Worm (Caenorhabditis elegans) whole organism, midembryonic: ENCODE measurements around the gene prdm-14.

Experiments
- T22C8.4 ChIP-seq: fragments of 200-800 bp; sonication (Bioruptor generic); IDR thresholded peaks from 2 replicates; pipeline ENCODE4 v1.3.6; 2022; ENCODE audit warnings: missing genetic modification characterization, missing compliant biosample characterization
- cog-1 ChIP-seq: sonication (generic microtip); optimal IDR thresholded peaks from 2 replicates; lab custom pipeline; 2016; ENCODE audit warnings: missing genetic modification characterization, missing compliant biosample characterization
- flt-1 ChIP-seq: fragments of 200-800 bp; sonication (Bioruptor generic); IDR thresholded peaks from 2 replicates; pipeline ENCODE4 v1.3.6; 2022; ENCODE audit warnings: missing genetic modification characterization, missing compliant biosample characterization
- klf-2 ChIP-seq: fragments of 200-800 bp; sonication (Bioruptor generic); conservative IDR thresholded peaks from 2 replicates; pipeline ENCODE4 v1.3.6; 2022; ENCODE audit warnings: missing genetic modification reagents, missing genetic modification characterization, missing compliant biosample characterization
- med-1 ChIP-seq: sonication (generic microtip); optimal IDR thresholded peaks from 2 replicates; lab custom pipeline; 2017; ENCODE audit warnings: missing genetic modification characterization, mild to moderate bottlenecking, missing compliant biosample characterization, antibody characterized with exemption, missing genetic modification reagents; ENCODE audit not compliant: insufficient read depth
- ref-1 ChIP-seq: fragments of 200-800 bp; sonication (Bioruptor generic); conservative IDR thresholded peaks from 2 replicates; pipeline ENCODE4 v1.3.6; 2022; ENCODE audit warnings: missing genetic modification reagents, missing genetic modification characterization, missing compliant biosample characterization
- tab-1 ChIP-seq: fragments of 200-800 bp; sonication (Bioruptor generic); IDR thresholded peaks from 2 replicates; pipeline ENCODE4 v1.3.6; 2022; ENCODE audit warnings: missing genetic modification characterization, missing compliant biosample characterization
- ztf-23 ChIP-seq: fragments of 200-800 bp; sonication (Bioruptor generic); IDR thresholded peaks from 2 replicates; pipeline ENCODE4 v1.3.6; 2022; ENCODE audit warnings: missing genetic modification reagents, missing genetic modification characterization, missing compliant biosample characterization
- ztf-29 ChIP-seq: fragments of 200-800 bp; sonication (Bioruptor generic); IDR thresholded peaks from 2 replicates; pipeline ENCODE4 v1.3.6; 2022; ENCODE audit warnings: missing genetic modification reagents, missing genetic modification characterization, missing compliant biosample characterization

The prdm-14 gene

ce11 chrX:9045913-9046312 is at the start of gene prdm-14:
Gene prdm-14, plus strand, starts transcription at chrX:9046213.
- no peak for TF ChIP-seq flt-1
- TF ChIP-seq med-1 (GFP tag; lab: Kevin White, UChicago): no peak
- no peak for TF ChIP-seq tab-1 (GFP tag; lab: Robert Waterston, UW)
- TF ChIP-seq ref-1 (GFP tag; lab: Robert Waterston, UW): no peak
- no peak for TF ChIP-seq cog-1 (tag; lab: Kevin White, UChicago)
- no peak for TF ChIP-seq ztf-23 (GFP tag; lab: Robert Waterston, UW)
- TF ChIP-seq klf-2 (GFP tag; lab: Robert Waterston, UW): no peak
- no peak for TF ChIP-seq ztf-29 (GFP tag; lab: Robert Waterston, UW)
- TF ChIP-seq T22C8.4: no peak

DNA sequence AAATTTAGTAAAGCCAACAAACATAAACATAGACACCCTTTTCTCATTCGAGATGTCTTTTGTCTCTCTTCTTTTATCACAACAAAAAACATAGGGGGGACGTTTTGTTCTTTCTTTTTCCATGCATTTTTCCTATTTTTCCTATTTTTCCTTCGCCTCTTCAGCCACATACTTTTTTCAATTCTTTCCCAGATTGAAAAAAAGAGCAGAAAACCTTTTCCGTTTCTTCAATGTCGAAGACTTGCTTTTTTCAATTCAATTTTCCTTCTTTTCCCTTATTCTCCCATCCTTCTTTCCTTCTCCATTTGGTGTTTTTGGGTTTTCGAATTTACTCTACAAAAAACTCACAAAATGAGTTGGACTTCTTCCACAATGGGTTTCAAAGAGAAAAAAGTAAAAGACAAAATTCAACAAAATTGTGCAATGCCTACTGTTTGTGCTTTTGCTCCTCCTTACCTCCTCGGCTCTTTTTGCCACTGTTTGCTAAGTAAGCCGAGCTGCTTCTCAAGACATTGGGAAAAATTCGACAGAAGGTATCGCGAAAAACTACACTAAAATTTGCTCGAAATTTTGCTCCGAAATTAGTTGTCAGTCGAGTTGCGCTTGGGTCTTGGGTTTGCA is 49.4 kb upstream of the prdm-14 start:
- no peak for TF ChIP-seq flt-1
- TF ChIP-seq ztf-29 (GFP tag; lab: Robert Waterston, UW): no peak

DNA sequence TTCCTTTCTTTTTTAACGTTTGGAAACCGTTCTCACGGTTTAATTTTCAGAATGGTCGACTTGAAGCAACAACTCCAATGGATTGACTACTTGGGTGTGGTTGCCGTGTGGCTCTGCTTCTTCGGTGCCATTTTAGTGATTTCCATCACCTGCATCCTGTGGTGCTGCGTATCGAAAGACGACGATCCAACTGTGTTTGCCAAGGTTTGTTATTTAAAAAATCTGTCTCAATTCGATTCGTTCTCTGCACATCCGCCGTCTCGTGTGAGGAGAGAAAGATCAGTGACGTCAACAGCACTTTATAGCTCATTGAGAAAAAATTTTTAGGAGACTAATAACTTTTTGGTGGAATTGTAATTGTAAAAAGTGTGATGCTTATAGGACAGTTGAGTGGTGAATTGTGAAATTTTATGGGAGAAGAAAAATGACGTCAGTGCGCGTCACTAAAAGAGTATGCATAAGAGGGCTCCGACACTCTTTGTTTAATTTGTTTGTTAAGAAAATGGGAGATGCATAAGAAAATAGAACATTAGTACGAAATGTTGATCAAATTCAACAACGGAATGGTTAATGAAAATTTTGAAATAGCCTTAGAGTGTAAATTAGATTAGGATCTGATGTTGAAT is 48.5 kb upstream of the prdm-14 start, which contains the start of gene C24A3.2:
TSS of gene C24A3.2 (plus strand) at position 51 of the 626 bp plus-strand sequence.
- no peak for TF ChIP-seq T22C8.4
- TF ChIP-seq tab-1 (GFP tag; lab: Robert Waterston, UW): no peak
- TF ChIP-seq flt-1: no peak
- no peak for TF ChIP-seq med-1 (GFP tag; lab: Kevin White, UChicago)
- TF ChIP-seq ztf-23 (GFP tag; lab: Robert Waterston, UW): no peak
- TF ChIP-seq ztf-29 (GFP tag; lab: Robert Waterston, UW): no peak
- TF ChIP-seq ref-1 (GFP tag; lab: Robert Waterston, UW): no peak
- TF ChIP-seq klf-2 (GFP tag; lab: Robert Waterston, UW): no peak
- no peak for TF ChIP-seq cog-1 (tag; lab: Kevin White, UChicago)

ce11 chrX:8998809-8999208 is 47.2 kb upstream of the prdm-14 start, which contains the start of gene C24A3.1:
Gene C24A3.1, plus strand, starts transcription at chrX:8999071.
- TF ChIP-seq klf-2 (GFP tag; lab: Robert Waterston, UW) (no peak), T22C8.4 (no peak), ztf-29 (GFP tag; lab: Robert Waterston, UW) (no peak), ref-1 (GFP tag; lab: Robert Waterston, UW) (no peak), ztf-23 (GFP tag; lab: Robert Waterston, UW) (no peak), flt-1 (no peak), cog-1 (tag; lab: Kevin White, UChicago) (no peak), med-1 (GFP tag; lab: Kevin White, UChicago) (no peak), tab-1 (GFP tag; lab: Robert Waterston, UW) (no peak)

ce11 chrX:9010418-9010817 is 35.6 kb upstream of the prdm-14 start, which contains the start of gene C24A3.9:
Gene C24A3.9, minus strand, starts transcription at chrX:9010518.
- TF ChIP-seq T22C8.4 (no peak), tab-1 (GFP tag; lab: Robert Waterston, UW) (no peak), ref-1 (GFP tag; lab: Robert Waterston, UW) (no peak), cog-1 (tag; lab: Kevin White, UChicago) (no peak), flt-1 (no peak), med-1 (GFP tag; lab: Kevin White, UChicago) (no peak), klf-2 (GFP tag; lab: Robert Waterston, UW) (no peak), ztf-29 (GFP tag; lab: Robert Waterston, UW) (no peak), ztf-23 (GFP tag; lab: Robert Waterston, UW) (no peak)

ce11 chrX:9011471-9011870 is 34.5 kb upstream of the prdm-14 start:
- TF ChIP-seq tab-1 (GFP tag; lab: Robert Waterston, UW) (no peak), ztf-23 (GFP tag; lab: Robert Waterston, UW) (no peak), med-1 (GFP tag; lab: Kevin White, UChicago) (no peak), ref-1 (GFP tag; lab: Robert Waterston, UW) (no peak), klf-2 (GFP tag; lab: Robert Waterston, UW) (no peak), T22C8.4 (no peak), ztf-29 (GFP tag; lab: Robert Waterston, UW) (no peak), cog-1 (tag; lab: Kevin White, UChicago) (no peak), flt-1 (no peak)

ce11 chrX:9014451-9014850 is 31.6 kb upstream of the prdm-14 start:
- no peak for TF ChIP-seq ref-1 (GFP tag; lab: Robert Waterston, UW)
- no peak for TF ChIP-seq cog-1 (tag; lab: Kevin White, UChicago)
- no peak for TF ChIP-seq ztf-29 (GFP tag; lab: Robert Waterston, UW)
- TF ChIP-seq klf-2 (GFP tag; lab: Robert Waterston, UW): no peak
- no peak for TF ChIP-seq med-1 (GFP tag; lab: Kevin White, UChicago)
- no peak for TF ChIP-seq T22C8.4
- TF ChIP-seq flt-1: no peak
- TF ChIP-seq ztf-23 (GFP tag; lab: Robert Waterston, UW): no peak
- TF ChIP-seq tab-1 (GFP tag; lab: Robert Waterston, UW): no peak

- TF ChIP-seq ztf-29 (GFP tag; lab: Robert Waterston, UW): no peak
- TF ChIP-seq med-1 (GFP tag; lab: Kevin White, UChicago): no peak
- TF ChIP-seq ztf-23 (GFP tag; lab: Robert Waterston, UW): no peak
- TF ChIP-seq cog-1 (tag; lab: Kevin White, UChicago): no peak
- no peak for TF ChIP-seq ref-1 (GFP tag; lab: Robert Waterston, UW)
- TF ChIP-seq flt-1: no peak
- TF ChIP-seq tab-1 (GFP tag; lab: Robert Waterston, UW): no peak
- no peak for TF ChIP-seq klf-2 (GFP tag; lab: Robert Waterston, UW)
- TF ChIP-seq T22C8.4: no peak
Observed at ce11 chrX:9015420-9015819, 30.6 kb upstream of the prdm-14 start, which contains the start of gene T25B6.4. Gene T25B6.4, plus strand, starts transcription at chrX:9015720.

DNA sequence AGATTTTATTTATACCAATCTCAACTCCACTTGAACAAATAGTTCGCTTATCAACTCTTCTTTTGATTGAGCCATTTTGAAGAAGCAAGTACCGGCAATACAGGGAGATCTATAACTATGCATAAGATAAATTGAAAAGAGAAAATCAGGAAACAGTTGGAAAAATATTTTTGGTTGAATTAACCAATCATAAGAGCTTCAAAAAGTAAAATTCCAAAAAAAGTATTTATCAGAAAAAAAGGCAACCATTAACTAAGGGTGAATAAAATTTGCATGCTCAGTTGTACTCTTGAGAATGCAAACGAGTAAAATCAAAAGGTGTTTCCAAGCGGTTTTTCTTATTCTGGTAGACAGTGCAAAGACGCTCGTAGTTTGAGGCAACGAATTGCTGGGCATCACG is 24.4 kb upstream of the prdm-14 start, which contains the start of gene T25B6.5:
TSS of gene T25B6.5 (minus strand) at position 101 of the 400 bp plus-strand sequence.
- TF ChIP-seq cog-1 (tag; lab: Kevin White, UChicago) (no peak), ztf-29 (GFP tag; lab: Robert Waterston, UW) (no peak), tab-1 (GFP tag; lab: Robert Waterston, UW) (no peak), ref-1 (GFP tag; lab: Robert Waterston, UW) (no peak), flt-1 (no peak), ztf-23 (GFP tag; lab: Robert Waterston, UW) (no peak), klf-2 (GFP tag; lab: Robert Waterston, UW) (no peak), T22C8.4 (no peak), med-1 (GFP tag; lab: Kevin White, UChicago) (no peak)
